Fruit fly (Drosophila melanogaster): ENCODE measurements around the gene Nepl19.
A peak's percentile ranks its signal among the peaks of the same experiment; 100 is the strongest.

The Nepl19 gene

DNA sequence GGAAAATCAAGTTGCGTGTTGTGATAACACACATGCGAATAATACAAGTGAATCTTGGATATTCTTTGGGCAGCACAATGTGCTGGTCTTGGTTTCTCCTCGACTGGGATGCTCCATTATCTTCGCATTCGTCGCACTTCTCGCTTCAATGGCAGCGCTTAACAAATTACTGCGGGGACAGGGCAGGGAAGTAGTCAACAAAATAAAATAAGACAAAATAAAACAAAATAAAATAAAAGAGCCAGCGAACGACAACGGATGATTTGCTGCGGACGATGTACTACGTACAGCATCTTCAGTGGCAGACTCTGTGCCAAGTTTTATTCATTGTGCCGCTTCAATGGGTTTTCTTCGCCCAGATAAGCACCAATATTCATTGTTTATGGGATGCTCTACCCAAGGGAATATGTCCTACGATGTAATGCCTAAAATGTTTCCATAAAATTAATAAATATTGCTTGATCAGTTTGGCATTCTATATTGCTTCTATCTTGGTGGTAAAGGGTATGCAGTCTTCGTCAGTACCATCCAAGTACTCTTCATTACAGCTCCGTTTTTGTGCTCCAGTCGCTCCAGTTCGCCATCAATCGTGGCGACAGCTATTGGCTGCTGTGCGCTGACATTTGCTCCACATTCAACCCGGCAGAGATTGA, 32.9 kb downstream of the Nepl19 start:
- TF ChIP-seq ey (GFP tag; optimal IDR thresholded peaks at IDR 0.05) (peak; percentile 7), woc (GFP tag; optimal IDR thresholded peaks at IDR 0.05) (peak; percentile 6), Mio (GFP tag; optimal IDR thresholded peaks at IDR 0.05) (no peak)

DNA sequence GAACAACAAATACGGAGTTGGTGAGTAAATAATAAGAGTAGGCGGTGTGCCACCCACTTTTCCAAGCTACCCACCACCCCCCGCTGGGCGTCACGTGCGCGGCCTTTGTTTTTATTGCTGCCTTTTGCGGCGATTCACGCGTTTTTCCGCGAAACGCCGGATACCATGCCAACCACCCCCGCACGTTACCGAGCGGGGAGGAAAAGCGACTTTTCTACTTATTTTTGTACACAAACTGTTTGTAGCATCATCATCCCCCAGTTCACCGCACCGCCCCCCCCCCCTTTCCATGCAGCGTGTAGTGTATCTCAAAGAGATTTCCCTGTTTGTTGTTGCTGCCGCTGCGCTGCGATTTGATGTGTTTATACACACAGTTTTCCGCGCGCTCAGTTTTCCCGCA, 33.9 kb downstream of the Nepl19 start:
- TF ChIP-seq OdsH (GFP tag; optimal IDR thresholded peaks at IDR 0.05) (no peak), br (GFP tag; optimal IDR thresholded peaks at IDR 0.05) (no peak), Dfd (GFP tag; optimal IDR thresholded peaks at IDR 0.05) (no peak), sv (GFP tag; optimal IDR thresholded peaks at IDR 0.05) (no peak), CG32264 (GFP tag; optimal IDR thresholded peaks at IDR 0.05) (no peak), dl (GFP tag; optimal IDR thresholded peaks at IDR 0.05; ENCODE audit: insufficient read depth in 1 of 2, partially characterized antibody in 2 of 2) (no peak), CG9705 (GFP tag; optimal IDR thresholded peaks at IDR 0.05) (no peak), Myc (optimal IDR thresholded peaks at IDR 0.05) (no peak)

DNA sequence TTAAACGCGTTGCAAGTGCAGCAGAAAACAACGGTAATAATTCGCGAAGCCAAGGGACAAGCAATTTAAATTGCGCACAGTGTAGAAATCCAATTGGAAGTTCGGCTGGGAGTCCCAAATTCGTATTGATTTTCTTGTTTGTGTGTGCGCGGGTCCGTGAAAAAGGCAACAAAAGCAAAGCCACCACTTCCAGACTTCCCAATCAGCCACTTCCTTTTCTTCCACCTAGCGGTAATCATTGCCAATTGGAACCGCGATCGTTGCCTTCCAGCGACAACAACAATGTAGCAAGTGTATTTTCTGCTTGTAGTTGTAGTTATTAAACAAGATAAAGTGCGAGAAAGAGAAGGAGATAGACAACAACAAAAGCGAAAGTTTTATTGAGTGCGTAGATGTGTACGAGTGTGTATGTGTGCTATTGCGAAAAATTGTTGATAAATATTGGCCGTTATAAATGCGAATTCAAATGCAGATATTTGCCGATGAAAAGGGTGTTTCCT, 34.5 kb downstream of the Nepl19 start:
- TF ChIP-seq dsf (GFP tag; optimal IDR thresholded peaks at IDR 0.05; ENCODE audit: borderline replicate concordance) (no peak), Rel (GFP tag; optimal IDR thresholded peaks at IDR 0.05) (no peak), Rel (tag; optimal IDR thresholded peaks at IDR 0.05) (peak; percentile 98)

DNA sequence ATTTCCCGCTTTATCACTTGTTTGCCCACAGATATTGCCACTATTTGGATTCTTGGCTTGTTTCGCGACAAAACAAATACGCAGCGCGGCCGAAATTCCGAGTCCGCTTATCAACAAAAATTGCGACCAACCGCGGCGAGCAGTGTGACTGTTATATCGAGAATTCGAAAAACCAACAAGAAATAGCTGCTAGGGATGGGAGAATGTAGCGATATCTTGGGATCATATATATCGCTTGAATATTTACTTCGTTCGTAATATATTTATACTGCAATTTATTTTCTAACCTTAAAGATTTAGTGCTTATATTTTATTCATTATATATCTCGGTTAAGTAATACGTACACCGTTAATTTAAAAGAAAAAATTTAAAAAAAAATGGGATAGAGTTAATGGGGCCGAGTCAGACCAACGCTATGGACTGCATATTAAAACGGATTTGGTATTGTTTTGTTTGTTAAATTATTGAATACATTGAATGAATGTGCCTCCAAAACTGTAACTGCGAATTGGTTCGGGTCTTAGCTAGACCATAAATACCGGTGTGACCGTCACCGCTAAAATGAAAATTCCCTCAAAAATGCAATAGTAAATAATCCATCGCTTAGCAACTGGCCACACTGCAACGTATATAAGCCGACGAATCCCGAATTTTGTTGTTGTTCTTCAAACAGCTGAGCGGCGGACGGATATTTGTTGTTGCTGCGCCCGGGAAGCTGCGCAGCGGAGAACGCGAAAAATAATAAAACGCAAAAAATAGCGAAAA, 35.1 kb downstream of the Nepl19 start, which contains the start of the genes Apc and spg:
TSS of gene Apc (minus strand) at position 138 of the 766 bp plus-strand sequence.
TSS of gene spg (plus strand) at position 660 of the 766 bp plus-strand sequence.
- TF ChIP-seq lola (GFP tag; optimal IDR thresholded peaks at IDR 0.05) (no peak), Vsx2 (GFP tag; optimal IDR thresholded peaks at IDR 0.05; ENCODE audit: partially characterized antibody) (no peak), rgr (GFP tag; optimal IDR thresholded peaks at IDR 0.05) (peak; percentile 25), usp (GFP tag; optimal IDR thresholded peaks at IDR 0.05) (no peak), tai (GFP tag; optimal IDR thresholded peaks at IDR 0.05) (no peak), Rel (GFP tag; optimal IDR thresholded peaks at IDR 0.05) (no peak), Rel (tag; optimal IDR thresholded peaks at IDR 0.05) (no peak), brk (GFP tag; optimal IDR thresholded peaks at IDR 0.05) (no peak), fru (GFP tag; optimal IDR thresholded peaks at IDR 0.05) (peak; percentile 24), Jra (GFP tag; optimal IDR thresholded peaks at IDR 0.05) (no peak), sv (GFP tag; optimal IDR thresholded peaks at IDR 0.05) (no peak), Hnf4 (GFP tag; optimal IDR thresholded peaks at IDR 0.05) (no peak), dl (GFP tag; optimal IDR thresholded peaks at IDR 0.05; ENCODE audit: insufficient read depth in 1 of 2, partially characterized antibody in 2 of 2) (no peak), dsf (GFP tag; optimal IDR thresholded peaks at IDR 0.05; ENCODE audit: borderline replicate concordance) (no peak), Mio (GFP tag; optimal IDR thresholded peaks at IDR 0.05) (no peak), N (GFP tag; optimal IDR thresholded peaks at IDR 0.05) (no peak), Sp1 (GFP tag; optimal IDR thresholded peaks at IDR 0.05) (peak; percentile 41), Abd-B (GFP tag; optimal IDR thresholded peaks at IDR 0.05) (no peak), HLH106 (tag; optimal IDR thresholded peaks at IDR 0.05) (peak; percentile 39), psq (GFP tag; optimal IDR thresholded peaks at IDR 0.05) (peak; percentile 5), CG32264 (GFP tag; optimal IDR thresholded peaks at IDR 0.05) (no peak), Dif (GFP tag; optimal IDR thresholded peaks at IDR 0.05; ENCODE audit: partially characterized antibody) (peak; percentile 18), Hr83 (GFP tag; optimal IDR thresholded peaks at IDR 0.05; ENCODE audit: poor library complexity, severe bottlenecking) (peak; percentile 16), h (GFP tag; optimal IDR thresholded peaks at IDR 0.05) (peak; percentile 48), OdsH (GFP tag; optimal IDR thresholded peaks at IDR 0.05) (peak; percentile 47), CrebA (GFP tag; optimal IDR thresholded peaks at IDR 0.05; ENCODE audit: borderline replicate concordance) (no peak), CG9705 (GFP tag; optimal IDR thresholded peaks at IDR 0.05) (no peak), pan (optimal IDR thresholded peaks at IDR 0.05) (no peak), Myc (optimal IDR thresholded peaks at IDR 0.05) (peak; percentile 77), woc (GFP tag; optimal IDR thresholded peaks at IDR 0.05) (peak; percentile 16), Dfd (GFP tag; optimal IDR thresholded peaks at IDR 0.05) (no peak), Hr78 (GFP tag; optimal IDR thresholded peaks at IDR 0.05) (no peak), GATAd (GFP tag; optimal IDR thresholded peaks at IDR 0.05) (no peak), br (GFP tag; optimal IDR thresholded peaks at IDR 0.05) (peak; percentile 50), ey (GFP tag; optimal IDR thresholded peaks at IDR 0.05) (peak; percentile 14), jim (GFP tag; optimal IDR thresholded peaks at IDR 0.05) (peak; percentile 9), sage (GFP tag; optimal IDR thresholded peaks at IDR 0.05) (peak; percentile 8), foxo (GFP tag; optimal IDR thresholded peaks at IDR 0.05) (peak in 1 of 2 experiments; percentile 4), dmrt93B (GFP tag; optimal IDR thresholded peaks at IDR 0.05) (no peak)

Measured in whole organism, wandering third instar larva.